Fruit fly (Drosophila melanogaster) whole organism, embryonic: ENCODE results near the gene CG6912.

ENCODE experiments used
- Ada2b ChIP-seq: fragments of 200-800 bp; sonication (Bioruptor generic); IDR thresholded peaks from 2 replicates; pipeline ENCODE4 v1.3.6; 2022; ENCODE audit warnings: missing biosample characterization, missing genetic modification characterization
- Adf1 ChIP-seq: fragments of 200-800 bp; sonication (Bioruptor generic); IDR thresholded peaks from 2 replicates; pipeline ENCODE4 v1.3.6; 2022; ENCODE audit warnings: missing biosample characterization, missing genetic modification characterization
- BEAF-32 ChIP-seq: fragments of 200-800 bp; sonication (Bioruptor generic); optimal IDR thresholded peaks from 3 replicates; lab custom pipeline; 2017; ENCODE audit warnings: missing biosample characterization, missing genetic modification characterization, mild to moderate bottlenecking, moderate library complexity, missing genetic modification reagents
- CG10431 ChIP-seq: fragments of 200-800 bp; sonication (Bioruptor generic); optimal IDR thresholded peaks from 3 replicates; lab custom pipeline; 2018; ENCODE audit warnings: missing biosample characterization, mild to moderate bottlenecking, missing genetic modification characterization
- CG11696 ChIP-seq: fragments of 200-800 bp; sonication (Bioruptor generic); IDR thresholded peaks from 2 replicates; pipeline ENCODE4 v1.3.6; 2022; ENCODE audit warnings: missing biosample characterization, missing genetic modification characterization
- CG12659 ChIP-seq: fragments of 200-800 bp; sonication (Bioruptor generic); optimal IDR thresholded peaks from 3 replicates; lab custom pipeline; 2017; ENCODE audit warnings: mild to moderate bottlenecking, missing biosample characterization, missing genetic modification reagents, missing genetic modification characterization
- CG13296 ChIP-seq: fragments of 200-800 bp; sonication (Bioruptor generic); optimal IDR thresholded peaks from 3 replicates; lab custom pipeline; 2018; ENCODE audit warnings: missing biosample characterization, mild to moderate bottlenecking, missing genetic modification characterization
- CG16863 ChIP-seq: fragments of 200-800 bp; sonication (Bioruptor generic); optimal IDR thresholded peaks from 3 replicates; lab custom pipeline; 2016; ENCODE audit warnings: missing biosample characterization, missing genetic modification characterization
- CG17361 ChIP-seq: fragments of 200-800 bp; sonication (Bioruptor generic); IDR thresholded peaks from 3 replicates; pipeline ENCODE4 v1.3.6; 2022; ENCODE audit warnings: missing biosample characterization, missing genetic modification characterization
- CG18262 ChIP-seq: fragments of 200-800 bp; optimal IDR thresholded peaks from 3 replicates; lab custom pipeline; 2019; ENCODE audit warnings: missing biosample characterization, mild to moderate bottlenecking, missing genetic modification characterization, moderate library complexity
- CG2129 ChIP-seq: fragments of 200-800 bp; sonication (Bioruptor generic); IDR thresholded peaks from 2 replicates; pipeline ENCODE4 v1.3.6; 2022; ENCODE audit warnings: missing biosample characterization, missing genetic modification characterization; ENCODE audit not compliant: partially characterized antibody
- CG2199 ChIP-seq: fragments of 200-800 bp; sonication (Bioruptor generic); IDR thresholded peaks from 3 replicates; pipeline ENCODE4 v1.3.6; 2022; ENCODE audit warnings: missing biosample characterization, missing genetic modification characterization
- CG2712 ChIP-seq: fragments of 200-800 bp; optimal IDR thresholded peaks from 3 replicates; lab custom pipeline; 2019; ENCODE audit warnings: missing biosample characterization, mild to moderate bottlenecking, missing genetic modification characterization, moderate library complexity
- CG32772 ChIP-seq: fragments of 200-800 bp; sonication (Bioruptor generic); IDR thresholded peaks from 2 replicates; pipeline ENCODE4 v1.3.6; 2022; ENCODE audit warnings: missing biosample characterization, missing genetic modification characterization
- CG3995 ChIP-seq: fragments of 200-800 bp; sonication (Bioruptor generic); optimal IDR thresholded peaks from 3 replicates; lab custom pipeline; 2016; ENCODE audit warnings: missing biosample characterization, missing genetic modification characterization
- CG42726 ChIP-seq: fragments of 200-800 bp; sonication (Bioruptor generic); IDR thresholded peaks from 2 replicates; pipeline ENCODE4 v1.3.6; 2022; ENCODE audit warnings: missing biosample characterization, missing genetic modification characterization; ENCODE audit not compliant: partially characterized antibody
- CG7745 ChIP-seq: fragments of 200-800 bp; sonication (Bioruptor generic); optimal IDR thresholded peaks from 2 replicates; lab custom pipeline; 2018; ENCODE audit warnings: missing biosample characterization, mild to moderate bottlenecking, missing genetic modification characterization, moderate library complexity
- CG8924 ChIP-seq: fragments of 200-800 bp; optimal IDR thresholded peaks from 3 replicates; lab custom pipeline; 2019; ENCODE audit warnings: missing biosample characterization, mild to moderate bottlenecking, missing genetic modification characterization, moderate library complexity
- CG9609 ChIP-seq: fragments of 200-800 bp; sonication (Bioruptor generic); optimal IDR thresholded peaks from 3 replicates; lab custom pipeline; 2016; ENCODE audit warnings: missing biosample characterization, missing genetic modification characterization
- CrebB ChIP-seq: fragments of 200-800 bp; sonication (Bioruptor generic); optimal IDR thresholded peaks from 3 replicates; lab custom pipeline; 2018; ENCODE audit warnings: missing biosample characterization, mild to moderate bottlenecking, missing genetic modification characterization
- Dek ChIP-seq: fragments of 200-800 bp; sonication (Bioruptor generic); optimal IDR thresholded peaks from 3 replicates; lab custom pipeline; 2019; ENCODE audit warnings: missing biosample characterization, mild to moderate bottlenecking, missing genetic modification characterization, moderate library complexity
- Fer1 ChIP-seq: fragments of 200-800 bp; sonication (Bioruptor generic); optimal IDR thresholded peaks from 2 replicates; lab custom pipeline; 2017; ENCODE audit warnings: missing biosample characterization, mild to moderate bottlenecking, missing genetic modification characterization
- Gsc ChIP-seq: fragments of 200-800 bp; sonication (Bioruptor generic); IDR thresholded peaks from 2 replicates; pipeline ENCODE4 v1.3.6; 2022; ENCODE audit warnings: missing biosample characterization, missing genetic modification characterization
- Gug ChIP-seq: fragments of 200-800 bp; sonication (Bioruptor generic); IDR thresholded peaks from 4 replicates; pipeline ENCODE4 v1.3.6; 2022; ENCODE audit warnings: missing biosample characterization, missing genetic modification characterization
- Hr78 ChIP-seq, 2 experiments: fragments of 200-800 bp in 1 of 2; fragments of >200 bp in 1 of 2; sonication (Bioruptor generic) in 1 of 2; optimal IDR thresholded peaks; 2 replicates each; lab custom pipeline; 2017 to 2019; ENCODE audit warnings: missing biosample characterization in 2 of 2, missing genetic modification characterization in 2 of 2, mild to moderate bottlenecking in 1 of 2, moderate library complexity in 1 of 2
- Lim3 ChIP-seq: fragments of 200-800 bp; sonication (Bioruptor generic); IDR thresholded peaks from 2 replicates; pipeline ENCODE4 v1.3.6; 2022; ENCODE audit warnings: missing biosample characterization, missing genetic modification characterization
- Nf-YC ChIP-seq: fragments of 200-800 bp; optimal IDR thresholded peaks from 3 replicates; lab custom pipeline; 2019; ENCODE audit warnings: missing biosample characterization, mild to moderate bottlenecking, missing genetic modification characterization, moderate library complexity
- Scr ChIP-seq: fragments of 200-800 bp; sonication (Bioruptor generic); IDR thresholded peaks from 2 replicates; pipeline ENCODE4 v1.3.6; 2022; ENCODE audit warnings: missing biosample characterization, missing genetic modification characterization; ENCODE audit not compliant: partially characterized antibody
- Side ChIP-seq: fragments of 200-800 bp; sonication (Bioruptor generic); optimal IDR thresholded peaks from 2 replicates; lab custom pipeline; 2016; ENCODE audit warnings: missing biosample characterization, missing genetic modification characterization
- TFAM ChIP-seq: fragments of 200-800 bp; sonication (Bioruptor generic); optimal IDR thresholded peaks from 2 replicates; lab custom pipeline; 2017; ENCODE audit warnings: missing biosample characterization, missing genetic modification characterization, inconsistent platforms
- Xbp1 ChIP-seq: fragments of 200-800 bp; sonication (Bioruptor generic); optimal IDR thresholded peaks from 3 replicates; lab custom pipeline; 2016; ENCODE audit warnings: missing biosample characterization, mild to moderate bottlenecking, missing genetic modification characterization
- ab ChIP-seq: fragments of 200-800 bp; sonication (Bioruptor generic); optimal IDR thresholded peaks from 2 replicates; lab custom pipeline; 2016; ENCODE audit warnings: missing biosample characterization, missing genetic modification characterization
- al ChIP-seq: fragments of 200-800 bp; sonication (Bioruptor generic); IDR thresholded peaks from 2 replicates; pipeline ENCODE4 v1.3.6; 2022; ENCODE audit warnings: missing biosample characterization, missing genetic modification characterization
- aop ChIP-seq: fragments of 200-800 bp; sonication (Bioruptor generic); IDR thresholded peaks from 2 replicates; pipeline ENCODE4 v1.3.6; 2022; ENCODE audit warnings: missing biosample characterization, missing genetic modification characterization
- az2 ChIP-seq: fragments of 200-800 bp; sonication (Bioruptor generic); optimal IDR thresholded peaks from 3 replicates; lab custom pipeline; 2016; ENCODE audit warnings: missing biosample characterization, missing genetic modification characterization
- cato ChIP-seq: fragments of 200-800 bp; sonication (Bioruptor generic); optimal IDR thresholded peaks from 2 replicates; lab custom pipeline; 2016; ENCODE audit warnings: missing biosample characterization, missing genetic modification characterization, borderline replicate concordance
- cg ChIP-seq: fragments of 200-800 bp; sonication (Bioruptor generic); optimal IDR thresholded peaks from 3 replicates; lab custom pipeline; 2019; ENCODE audit warnings: missing biosample characterization, mild to moderate bottlenecking, missing genetic modification characterization, moderate library complexity
- esg ChIP-seq: fragments of 200-800 bp; sonication (Bioruptor generic); conservative IDR thresholded peaks from 2 replicates; pipeline ENCODE4 v1.3.6; 2022; ENCODE audit warnings: missing biosample characterization, missing genetic modification characterization
- gem ChIP-seq: fragments of 200-800 bp; sonication (Bioruptor generic); optimal IDR thresholded peaks from 2 replicates; lab custom pipeline; 2019; ENCODE audit warnings: missing biosample characterization, mild to moderate bottlenecking, missing genetic modification characterization, moderate library complexity
- h ChIP-seq: fragments of >200 bp; optimal IDR thresholded peaks from 2 replicates; lab custom pipeline; 2017
- jing ChIP-seq: fragments of 200-800 bp; sonication (Bioruptor generic); optimal IDR thresholded peaks from 2 replicates; lab custom pipeline; 2018; ENCODE audit warnings: missing biosample characterization, mild to moderate bottlenecking, missing genetic modification characterization
- row ChIP-seq: fragments of 200-800 bp; sonication (Bioruptor generic); IDR thresholded peaks from 3 replicates; pipeline ENCODE4 v1.3.6; 2022; ENCODE audit warnings: missing biosample characterization, missing genetic modification characterization
- sd ChIP-seq: fragments of 200-800 bp; sonication (Bioruptor generic); optimal IDR thresholded peaks from 3 replicates; lab custom pipeline; 2018; ENCODE audit warnings: missing biosample characterization, mild to moderate bottlenecking, missing genetic modification characterization, moderate library complexity
- sens-2 ChIP-seq: fragments of 200-800 bp; sonication (Bioruptor generic); IDR thresholded peaks from 2 replicates; pipeline ENCODE4 v1.3.6; 2022; ENCODE audit warnings: missing biosample characterization, missing genetic modification characterization
- slbo ChIP-seq: fragments of 200-800 bp; sonication (Bioruptor generic); IDR thresholded peaks from 2 replicates; pipeline ENCODE4 v1.3.6; 2022; ENCODE audit warnings: missing biosample characterization, missing genetic modification characterization
- tio ChIP-seq: fragments of 200-800 bp; sonication (Bioruptor generic); optimal IDR thresholded peaks from 2 replicates; lab custom pipeline; 2017; ENCODE audit warnings: missing biosample characterization, missing genetic modification characterization, inconsistent platforms
- trem ChIP-seq: fragments of 200-800 bp; optimal IDR thresholded peaks from 3 replicates; lab custom pipeline; 2019; ENCODE audit warnings: missing biosample characterization, mild to moderate bottlenecking, missing genetic modification characterization, moderate library complexity
- tx ChIP-seq: fragments of 200-800 bp; sonication (Bioruptor generic); optimal IDR thresholded peaks from 2 replicates; lab custom pipeline; 2016; ENCODE audit warnings: missing biosample characterization, missing genetic modification characterization

The CG6912 gene

DNA sequence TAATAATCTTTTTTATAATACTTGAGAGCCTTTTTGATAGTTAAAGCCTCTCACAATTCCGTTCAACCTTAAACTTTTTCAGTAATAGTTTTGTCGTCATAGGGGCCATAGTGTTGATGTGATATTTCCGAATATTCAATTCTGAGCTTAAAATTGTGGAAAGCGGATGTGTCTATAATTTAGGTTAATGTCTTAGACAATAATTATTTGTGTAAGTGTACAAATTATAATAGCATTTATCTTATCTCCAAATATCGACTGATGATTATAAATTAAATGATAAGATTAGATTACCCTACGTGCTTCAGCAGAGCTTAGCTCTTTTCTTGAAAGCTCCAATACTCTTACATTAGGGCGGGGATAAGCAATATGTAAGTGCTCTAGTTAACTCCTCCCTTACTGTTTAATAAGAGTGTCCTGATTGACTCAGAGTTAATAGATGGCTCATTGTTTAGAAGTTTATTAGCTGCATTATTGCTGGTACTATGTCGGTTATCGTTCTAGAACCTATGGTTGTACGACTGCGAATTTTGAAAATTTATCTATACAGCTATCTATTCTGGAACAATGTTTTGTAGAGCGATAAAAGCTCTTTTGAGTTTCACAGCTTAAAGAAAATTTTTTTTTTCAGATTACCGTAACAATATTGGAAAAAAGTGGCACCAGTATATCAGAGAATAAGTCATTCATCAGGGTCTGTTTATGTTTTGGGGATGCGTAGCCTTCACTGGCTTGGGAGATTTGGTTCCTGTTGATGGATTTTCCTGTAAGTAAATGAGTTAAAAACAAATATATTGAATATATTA lies 2.4 kb upstream of the CG6912 start (continued):
- TF ChIP-seq sens-2 (GFP tag; lab: Robert Waterston, UW) (no peak), CG18262 (tag; lab: Kevin White, UChicago) (no peak), gem (peak; percentile 58), CG32772 (GFP tag; lab: Robert Waterston, UW) (no peak), Hr78 (GFP tag; optimal IDR thresholded peaks at IDR 0.05; lab: Kevin White, UChicago) (no peak), CrebB (tag; lab: Kevin White, UChicago) (no peak), h (lab: Kevin White, UChicago) (no peak), tx (peak; percentile 10), CG2712 (no peak), CG10431 (GFP tag; lab: Kevin White, UChicago) (no peak), CG9609 (GFP tag; lab: Kevin White, UChicago) (peak; percentile 29), Ada2b (GFP tag; lab: Robert Waterston, UW) (no peak), CG2129 (GFP tag; lab: Robert Waterston, UW) (no peak), CG8924 (tag; lab: Kevin White, UChicago) (peak; percentile 13), Side (GFP tag; lab: Kevin White, UChicago) (no peak), Nf-YC (tag; lab: Kevin White, UChicago) (no peak), CG11696 (peak; percentile 39), Lim3 (GFP tag; lab: Robert Waterston, UW) (no peak), row (GFP tag; lab: Robert Waterston, UW) (peak; percentile 70), BEAF-32 (GFP tag; lab: Kevin White, UChicago) (no peak), az2 (GFP tag; lab: Kevin White, UChicago) (peak; percentile 23), CG3995 (GFP tag; lab: Kevin White, UChicago) (no peak), Dek (peak; percentile 9), Fer1 (no peak), cg (no peak), tio (no peak), trem (tag; lab: Kevin White, UChicago) (no peak), TFAM (no peak), CG7745 (tag; lab: Kevin White, UChicago) (peak; percentile 41), CG16863 (GFP tag; lab: Kevin White, UChicago) (peak; percentile 12), sd (tag; lab: Kevin White, UChicago) (no peak), Adf1 (GFP tag; lab: Robert Waterston, UW) (no peak), cato (GFP tag; lab: Kevin White, UChicago) (no peak), CG2199 (GFP tag; lab: Robert Waterston, UW) (no peak), Scr (no peak), Gsc (GFP tag; lab: Robert Waterston, UW) (no peak), Gug (GFP tag; lab: Robert Waterston, UW) (no peak), al (GFP tag; lab: Robert Waterston, UW) (no peak), CG42726 (GFP tag; lab: Robert Waterston, UW) (no peak), Xbp1 (GFP tag; lab: Kevin White, UChicago) (peak; percentile 27), ab (GFP tag; lab: Kevin White, UChicago) (no peak), CG17361 (peak; percentile 41; the same call in 1 of the 3 replicates), esg (GFP tag; lab: Robert Waterston, UW) (no peak), CG12659 (GFP tag; lab: Kevin White, UChicago) (peak; percentile 40), slbo (peak; percentile 39; the same call in 1 of the 2 replicates), aop (no peak), jing (peak; percentile 6), CG13296 (GFP tag; lab: Kevin White, UChicago) (no peak)
